Fruit fly (Drosophila melanogaster): ENCODE results near the gene CG7322.

CG7322 gene

dm6 chrX:18813049-18813448 is 44.5 kb downstream of the CG7322 start, which contains the start of gene CG42450:
TSS of gene CG42450 (plus strand) at chrX:18813297.
- TF ChIP-seq Adf1 (GFP tag; IDR thresholded peaks at IDR 0.05) (peak; percentile 40; the same call in 1 of the 2 replicates), CG13287 (GFP tag; IDR thresholded peaks at IDR 0.05; ENCODE audit: partially characterized antibody) (peak; percentile 23; the same call in 1 of the 2 replicates), CG5953 (GFP tag; IDR thresholded peaks at IDR 0.05) (no peak), amos (GFP tag; IDR thresholded peaks at IDR 0.05; ENCODE audit: partially characterized antibody) (peak; percentile 28; the same call in 1 of the 2 replicates), CG17385 (GFP tag; optimal IDR thresholded peaks at IDR 0.05) (peak; percentile 6), Ets65A (GFP tag) (peak; percentile 3), Fer1 (GFP tag; optimal IDR thresholded peaks at IDR 0.05) (peak; percentile 40), pzg (GFP tag; optimal IDR thresholded peaks at IDR 0.05) (peak; percentile 13), abd-A (tag; optimal IDR thresholded peaks at IDR 0.05) (peak; percentile 7), Deaf1 (tag; optimal IDR thresholded peaks at IDR 0.05) (peak; percentile 95), onecut (GFP tag; IDR thresholded peaks at IDR 0.05) (peak; percentile 44; the same call in 1 of the 2 replicates), CG12155 (GFP tag; optimal IDR thresholded peaks at IDR 0.05) (peak; percentile 65), cg (GFP tag; optimal IDR thresholded peaks at IDR 0.05) (no peak), CG34376 (GFP tag; optimal IDR thresholded peaks at IDR 0.05) (no peak), E2f2 (GFP tag; IDR thresholded peaks at IDR 0.05) (0 out of 2 replicates have a peak, but pooled peaks have one; percentile 6), CG18599 (GFP tag; optimal IDR thresholded peaks at IDR 0.05) (peak; percentile 8), CG6854 (GFP tag; optimal IDR thresholded peaks at IDR 0.05) (no peak), hbn (GFP tag; IDR thresholded peaks at IDR 0.05; ENCODE audit: partially characterized antibody) (peak; percentile 29; the same call in 1 of the 2 replicates), Pdp1 (GFP tag; optimal IDR thresholded peaks at IDR 0.05) (no peak), Med (GFP tag) (peak; percentile 59), nom (GFP tag; optimal IDR thresholded peaks at IDR 0.05) (no peak), CG6791 (GFP tag; IDR thresholded peaks at IDR 0.05; ENCODE audit: partially characterized antibody) (peak; percentile 39; the same call in 1 of the 3 replicates), Scr (GFP tag; IDR thresholded peaks at IDR 0.05; ENCODE audit: partially characterized antibody) (0 out of 2 replicates have a peak, but pooled peaks have one; percentile 31), BEAF-32 (GFP tag; optimal IDR thresholded peaks at IDR 0.05) (peak; percentile 29), ewg (GFP tag; optimal IDR thresholded peaks at IDR 0.05) (peak; percentile 68), Trl (optimal IDR thresholded peaks at IDR 0.05) (peak; percentile 53 to 57), Trl (GFP tag; optimal IDR thresholded peaks at IDR 0.05) (no peak), Hmr (GFP tag; optimal IDR thresholded peaks at IDR 0.05) (peak; percentile 1), Dll (GFP tag; IDR thresholded peaks at IDR 0.05; ENCODE audit: partially characterized antibody) (peak; percentile 32; the same call in 1 of the 4 replicates), CG16813 (GFP tag; IDR thresholded peaks at IDR 0.05; ENCODE audit: partially characterized antibody) (no peak; the same call in 2 of the 3 replicates), unc-4 (GFP tag; IDR thresholded peaks at IDR 0.05; ENCODE audit: partially characterized antibody) (peak; percentile 47)

dm6 chrX:18812111-18812510 is 45.4 kb downstream of the CG7322 start:
- TF ChIP-seq HLH54F (GFP tag; optimal IDR thresholded peaks at IDR 0.05) (no peak), vfl (GFP tag; optimal IDR thresholded peaks at IDR 0.05) (no peak), pfk (GFP tag; optimal IDR thresholded peaks at IDR 0.05) (peak; percentile 76), Dll (GFP tag; IDR thresholded peaks at IDR 0.05; ENCODE audit: partially characterized antibody) (no peak), Usf (GFP tag; optimal IDR thresholded peaks at IDR 0.05) (no peak), Hr51 (GFP tag; optimal IDR thresholded peaks at IDR 0.05) (peak in 1 of 2 experiments; percentile 15), CG18011 (GFP tag; optimal IDR thresholded peaks at IDR 0.05) (no peak), croc (GFP tag; conservative IDR thresholded peaks at IDR 0.05) (no peak), Sox102F (GFP tag; optimal IDR thresholded peaks at IDR 0.05) (no peak), eyg (GFP tag; optimal IDR thresholded peaks at IDR 0.05) (no peak), CG13424 (tag; optimal IDR thresholded peaks at IDR 0.05) (no peak), sisA (GFP tag; IDR thresholded peaks at IDR 0.05) (no peak), CG12299 (tag; optimal IDR thresholded peaks at IDR 0.05) (no peak), CkIIα-i1 (GFP tag; IDR thresholded peaks at IDR 0.05) (no peak), z (GFP tag; IDR thresholded peaks at IDR 0.05) (no peak), CG5245 (GFP tag; optimal IDR thresholded peaks at IDR 0.05) (no peak), dm (GFP tag; optimal IDR thresholded peaks at IDR 0.05) (no peak), CG12659 (GFP tag; optimal IDR thresholded peaks at IDR 0.05) (no peak), gcm2 (GFP tag; optimal IDR thresholded peaks at IDR 0.05) (no peak)
